Worm (Caenorhabditis elegans): ENCODE data around the gene R11E3.2.

Gene R11E3.2

DNA sequence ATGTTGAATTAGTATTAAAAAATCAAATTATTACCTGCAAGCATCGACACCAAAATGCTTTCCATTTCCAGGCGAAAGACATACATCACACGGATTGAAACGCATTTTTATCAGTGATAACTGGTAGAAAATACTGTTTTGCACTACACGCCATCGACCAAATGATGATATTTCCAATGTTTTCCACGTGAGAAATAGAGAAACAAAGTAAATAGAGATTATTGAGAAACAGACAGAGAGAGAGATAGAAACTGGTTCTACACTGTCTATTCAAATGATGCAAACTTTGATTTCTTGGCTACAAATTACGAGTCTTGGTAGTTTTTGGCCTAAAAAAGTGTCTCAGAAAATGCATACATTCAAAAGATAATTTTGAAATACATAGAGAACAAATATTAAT is 16.4 kb downstream of the R11E3.2 start, which contains the start of gene nhr-104 (continued):
- TF ChIP-seq sox-4 (tag; optimal IDR thresholded peaks at IDR 0.05): no peak
- no peak for TF ChIP-seq C34B4.2 (tag; optimal IDR thresholded peaks at IDR 0.05)
- no peak for TF ChIP-seq nhr-11 (tag; optimal IDR thresholded peaks at IDR 0.05)
- no peak for TF ChIP-seq lin-39 (tag; optimal IDR thresholded peaks at IDR 0.05)
- TF ChIP-seq efl-3 (GFP tag; optimal IDR thresholded peaks at IDR 0.05): no peak
- TF ChIP-seq zip-4 (GFP tag; optimal IDR thresholded peaks at IDR 0.05): no peak
- TF ChIP-seq snpc-4 (tag; optimal IDR thresholded peaks at IDR 0.05): no peak
- peak in 1 of 3 experiments; percentile 7 for TF ChIP-seq ceh-82 (tag; optimal IDR thresholded peaks at IDR 0.05)
- TF ChIP-seq dsc-1 (tag; optimal IDR thresholded peaks at IDR 0.05): no peak
- TF ChIP-seq ceh-90 (tag; optimal IDR thresholded peaks at IDR 0.05): no peak
- TF ChIP-seq C04F5.9 (tag; optimal IDR thresholded peaks at IDR 0.05): no peak
- TF ChIP-seq vab-15 (tag; optimal IDR thresholded peaks at IDR 0.05): no peak
- TF ChIP-seq elt-2 (tag; optimal IDR thresholded peaks at IDR 0.05): peak; percentile 45
- TF ChIP-seq mef-2 (tag; optimal IDR thresholded peaks at IDR 0.05): no peak
- TF ChIP-seq alr-1 (tag; optimal IDR thresholded peaks at IDR 0.05; ENCODE audit: borderline replicate concordance): no peak
- no peak for TF ChIP-seq pax-3 (tag; optimal IDR thresholded peaks at IDR 0.05)
- TF ChIP-seq F16B12.6 (tag; optimal IDR thresholded peaks at IDR 0.05): no peak
- no peak for TF ChIP-seq lin-15B (tag; optimal IDR thresholded peaks at IDR 0.05)
- no peak for TF ChIP-seq ztf-11 (tag; optimal IDR thresholded peaks at IDR 0.05)
- TF ChIP-seq unc-30 (tag; optimal IDR thresholded peaks at IDR 0.05): no peak
- TF ChIP-seq swsn-7 (tag; optimal IDR thresholded peaks at IDR 0.05): no peak
- TF ChIP-seq lin-35 (GFP tag; optimal IDR thresholded peaks at IDR 0.05): peak in 1 of 2 experiments; percentile 74
- TF ChIP-seq nhr-19 (GFP tag; conservative IDR thresholded peaks at IDR 0.05): no peak; the same call in 1 of the 2 replicates
- TF ChIP-seq fkh-8 (tag; optimal IDR thresholded peaks at IDR 0.05): no peak
- TF ChIP-seq blmp-1 (tag; optimal IDR thresholded peaks at IDR 0.05): peak; percentile 31
- no peak for TF ChIP-seq hlh-4 (tag; optimal IDR thresholded peaks at IDR 0.05)
- TF ChIP-seq egl-13 (tag; optimal IDR thresholded peaks at IDR 0.05): no peak
- no peak for TF ChIP-seq nhr-28 (tag; optimal IDR thresholded peaks at IDR 0.05)
- no peak for TF ChIP-seq fkh-10 (GFP tag; optimal IDR thresholded peaks at IDR 0.05)
- peak; percentile 28 for TF ChIP-seq jun-1 (tag; optimal IDR thresholded peaks at IDR 0.05)
- no peak for TF ChIP-seq sup-37 (GFP tag; optimal IDR thresholded peaks at IDR 0.05)
- peak in 1 of 3 experiments; percentile 42 for TF ChIP-seq dpl-1 (GFP tag; optimal IDR thresholded peaks at IDR 0.05)
- TF ChIP-seq tlp-1 (tag; optimal IDR thresholded peaks at IDR 0.05): no peak
- TF ChIP-seq xbp-1 (tag; optimal IDR thresholded peaks at IDR 0.05): no peak
- TF ChIP-seq mdl-1 (tag; optimal IDR thresholded peaks at IDR 0.05): peak in 1 of 2 experiments; percentile 13
- TF ChIP-seq nhr-85 (tag): peak; percentile 85

DNA sequence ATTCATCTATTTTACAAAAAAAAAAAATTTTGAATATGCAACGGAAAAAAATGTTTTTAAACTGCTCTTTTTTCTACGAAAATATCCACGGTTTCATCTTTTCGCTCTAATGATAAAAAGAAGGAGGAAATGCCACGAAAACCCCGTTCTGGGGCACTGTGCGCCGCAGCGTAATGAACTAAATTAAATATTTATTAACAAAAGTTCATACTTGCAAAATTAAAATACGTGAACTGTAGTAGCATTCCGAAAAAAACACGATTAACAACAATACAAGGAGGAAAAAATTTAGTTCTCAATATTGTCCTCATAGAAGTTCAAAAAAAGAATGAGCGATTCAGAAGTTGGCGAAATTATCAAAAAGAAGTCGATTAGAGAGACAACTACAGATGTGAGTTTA is 17.6 kb downstream of the R11E3.2 start, which contains the start of gene R11E3.1:
Gene R11E3.1 (plus strand): TSS at position 301 of the 400 bp plus-strand sequence.
- TF ChIP-seq hpl-2 (GFP tag; optimal IDR thresholded peaks at IDR 0.05): no peak
- TF ChIP-seq ceh-88 (GFP tag; IDR thresholded peaks at IDR 0.05): no peak
- no peak for TF ChIP-seq mef-2 (tag; optimal IDR thresholded peaks at IDR 0.05)
- TF ChIP-seq lin-13 (GFP tag; optimal IDR thresholded peaks at IDR 0.05): no peak
- no peak for TF ChIP-seq C04F5.9 (tag; optimal IDR thresholded peaks at IDR 0.05)
- no peak for TF ChIP-seq elt-2 (tag; optimal IDR thresholded peaks at IDR 0.05)
- no peak for TF ChIP-seq grh-1 (GFP tag; IDR thresholded peaks at IDR 0.05)
- no peak for TF ChIP-seq dpl-1 (GFP tag; optimal IDR thresholded peaks at IDR 0.05)
- TF ChIP-seq nhr-84 (tag; optimal IDR thresholded peaks at IDR 0.05): no peak

DNA sequence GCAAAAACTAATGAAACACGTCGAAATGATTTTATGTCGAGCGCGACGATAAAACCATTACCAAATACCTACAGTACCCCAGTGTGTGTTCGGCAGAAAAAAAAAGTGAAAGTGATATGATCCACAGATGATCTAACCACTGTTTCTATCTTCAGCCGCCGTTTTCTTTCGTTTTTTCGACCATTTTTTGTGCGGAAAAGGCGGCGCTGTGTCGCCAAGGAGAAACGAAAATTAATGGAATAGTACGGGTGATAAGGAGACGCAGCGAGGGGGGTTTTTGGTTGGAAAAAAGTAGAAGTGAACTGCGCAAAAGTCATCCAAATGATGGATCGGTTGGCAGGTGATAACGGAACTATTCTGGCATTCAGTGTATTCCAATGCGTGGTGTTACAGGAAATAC is 23.2 kb downstream of the R11E3.2 start:
- TF ChIP-seq snpc-4 (tag; optimal IDR thresholded peaks at IDR 0.05) (no peak), nhr-20 (tag; optimal IDR thresholded peaks at IDR 0.05) (no peak), elt-3 (tag; optimal IDR thresholded peaks at IDR 0.05) (peak in 1 of 6 experiments; percentile 3), isw-1 (GFP tag; IDR thresholded peaks at IDR 0.05) (no peak), nhr-77 (tag; optimal IDR thresholded peaks at IDR 0.05) (no peak), egl-13 (tag; optimal IDR thresholded peaks at IDR 0.05) (no peak), ets-5 (GFP tag; IDR thresholded peaks at IDR 0.05) (no peak), blmp-1 (tag; optimal IDR thresholded peaks at IDR 0.05) (peak; percentile 91), sox-4 (tag; optimal IDR thresholded peaks at IDR 0.05) (no peak), tlp-1 (tag; optimal IDR thresholded peaks at IDR 0.05) (no peak), sptf-1 (tag; optimal IDR thresholded peaks at IDR 0.05) (no peak)

All from whole organism, L1 larva.